Worm (Caenorhabditis elegans) whole organism, late embryonic: ENCODE results near the gene C53C11.2.

Experiments used
- F13H6.1 ChIP-seq: sonication (generic microtip); optimal IDR thresholded peaks from 2 replicates; lab custom pipeline; 2016; ENCODE audit warnings: missing genetic modification characterization, missing compliant biosample characterization
- Y22D7AL.16 ChIP-seq: sonication (generic microtip); optimal IDR thresholded peaks from 2 replicates; lab custom pipeline; 2016; ENCODE audit warnings: missing genetic modification characterization, missing compliant biosample characterization
- ceh-18 ChIP-seq: sonication (generic microtip); optimal IDR thresholded peaks from 2 replicates; lab custom pipeline; 2016; ENCODE audit warnings: missing genetic modification characterization, missing compliant biosample characterization
- ceh-45 ChIP-seq: fragments of 200-800 bp; sonication (Bioruptor generic); IDR thresholded peaks from 2 replicates; pipeline ENCODE4 v1.3.6; 2022; ENCODE audit warnings: missing genetic modification reagents, missing genetic modification characterization, missing compliant biosample characterization
- ceh-6 ChIP-seq: fragments of 200-800 bp; sonication (Bioruptor generic); optimal IDR thresholded peaks from 2 replicates; lab custom pipeline; 2018; ENCODE audit warnings: mild to moderate bottlenecking, missing genetic modification characterization, missing compliant biosample characterization
- fkh-10 ChIP-seq: fragments of 150-350 bp; optimal IDR thresholded peaks from 2 replicates; lab custom pipeline; 2014; ENCODE audit warnings: missing biosample characterization, missing genetic modification reagents, missing genetic modification characterization
- nhr-11 ChIP-seq: fragments of 150-350 bp; optimal IDR thresholded peaks from 2 replicates; lab custom pipeline; 2014; ENCODE audit warnings: missing biosample characterization, missing genetic modification characterization
- pax-1 ChIP-seq: fragments of 150-350 bp; optimal IDR thresholded peaks from 2 replicates; lab custom pipeline; 2014; ENCODE audit warnings: missing biosample characterization, missing genetic modification characterization
- ref-2 ChIP-seq: sonication (generic microtip); optimal IDR thresholded peaks from 2 replicates; lab custom pipeline; 2016; ENCODE audit warnings: missing genetic modification characterization, missing compliant biosample characterization
- rnt-1 ChIP-seq: sonication (generic microtip); optimal IDR thresholded peaks from 2 replicates; lab custom pipeline; 2016; ENCODE audit warnings: missing genetic modification characterization, missing compliant biosample characterization
- sox-4 ChIP-seq: sonication (generic microtip); optimal IDR thresholded peaks from 2 replicates; lab custom pipeline; 2017; ENCODE audit warnings: mild to moderate bottlenecking, missing genetic modification characterization, inconsistent platforms, missing compliant biosample characterization
- tbx-2 ChIP-seq: sonication (generic microtip); optimal IDR thresholded peaks from 2 replicates; lab custom pipeline; 2016; ENCODE audit warnings: missing genetic modification characterization, missing compliant biosample characterization

DNA sequence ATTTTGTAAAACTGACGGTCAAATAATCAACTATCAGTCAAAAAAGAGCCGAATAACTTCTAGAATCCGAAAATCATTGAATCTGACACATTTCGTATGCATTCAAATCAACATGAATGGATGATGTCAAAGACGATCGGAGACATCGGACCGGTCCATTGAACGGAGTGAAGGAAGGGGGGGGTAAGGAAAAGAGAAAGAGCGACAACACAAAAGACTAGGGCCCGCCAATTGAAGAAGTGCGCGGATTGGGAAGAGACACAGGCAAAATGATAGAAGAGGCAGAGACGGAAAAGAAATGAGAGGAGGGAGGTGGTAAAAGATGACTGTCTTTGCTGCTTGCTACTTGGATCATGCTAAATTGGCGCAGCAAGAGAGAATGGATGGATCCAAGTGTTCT, 33.1 kb downstream of the C53C11.2 start:
- TF ChIP-seq ref-2 (tag; lab: Kevin White, UChicago) (no peak), ceh-6 (GFP tag; lab: Kevin White, UChicago) (no peak), F13H6.1 (tag; lab: Kevin White, UChicago) (no peak), ceh-18 (tag; lab: Kevin White, UChicago) (no peak), fkh-10 (GFP tag; lab: Kevin White, UChicago) (no peak), nhr-11 (tag; lab: Kevin White, UChicago) (no peak), tbx-2 (tag; lab: Kevin White, UChicago) (peak; percentile 20), pax-1 (tag; lab: Kevin White, UChicago) (no peak), rnt-1 (tag; lab: Kevin White, UChicago) (no peak), sox-4 (no peak), ceh-45 (no peak), Y22D7AL.16 (tag; lab: Kevin White, UChicago) (no peak)
